Worm (Caenorhabditis elegans) whole organism, young adult: Measurements from ENCODE around the gene mlt-8.

Experiments
- B0035.1 ChIP-seq: sonication (generic microtip); optimal IDR thresholded peaks from 2 replicates; lab custom pipeline; 2016; ENCODE audit warnings: missing genetic modification characterization, mild to moderate bottlenecking, missing compliant biosample characterization, missing genotype, missing genetic modification reagents
- B0261.1 ChIP-seq: sonication (generic microtip); optimal IDR thresholded peaks from 2 replicates; lab custom pipeline; 2016; ENCODE audit warnings: mild to moderate bottlenecking, missing genetic modification characterization, moderate library complexity, missing compliant biosample characterization
- C17E4.6 ChIP-seq: fragments of 200-800 bp; sonication (Bioruptor generic); IDR thresholded peaks from 2 replicates; pipeline ENCODE4 v1.3.6; 2022; ENCODE audit warnings: missing genetic modification reagents, missing genetic modification characterization, missing compliant biosample characterization
- D2030.7 ChIP-seq: fragments of 200-800 bp; sonication (Bioruptor generic); IDR thresholded peaks from 2 replicates; pipeline ENCODE4 v1.3.6; 2022; ENCODE audit warnings: missing genetic modification reagents, missing genetic modification characterization, missing compliant biosample characterization
- F52B5.7 ChIP-seq: sonication (generic microtip); optimal IDR thresholded peaks from 2 replicates; lab custom pipeline; 2016; ENCODE audit warnings: mild to moderate bottlenecking, missing genetic modification characterization, missing compliant biosample characterization
- K12H6.12 ChIP-seq: fragments of 200-800 bp; sonication (Bioruptor generic); optimal IDR thresholded peaks from 2 replicates; lab custom pipeline; 2018; ENCODE audit warnings: mild to moderate bottlenecking, missing genetic modification characterization, missing compliant biosample characterization
- Y53F4B.3 ChIP-seq: fragments of 200-800 bp; sonication (Bioruptor generic); IDR thresholded peaks from 2 replicates; pipeline ENCODE4 v1.3.6; 2022; ENCODE audit warnings: missing genetic modification reagents, missing genetic modification characterization, missing compliant biosample characterization
- Y79H2A.3 ChIP-seq: fragments of 200-800 bp; sonication (Bioruptor generic); conservative IDR thresholded peaks from 2 replicates; pipeline ENCODE4 v1.3.6; 2022; ENCODE audit warnings: missing genetic modification reagents, missing genetic modification characterization, missing compliant biosample characterization
- ama-1 ChIP-seq, 3 experiments: fragments of 150-350 bp in 1 of 3; sonication (generic microtip) in 2 of 3; optimal IDR thresholded peaks; 2 replicates each; lab custom pipeline; 2014 to 2018; ENCODE audit warnings: missing biosample characterization in 2 of 3, missing genetic modification characterization in 2 of 3, missing genetic modification reagents in 2 of 3
- aptf-2 ChIP-seq: fragments of 200-800 bp; sonication (Bioruptor generic); conservative IDR thresholded peaks from 2 replicates; pipeline ENCODE4 v1.3.6; 2022; ENCODE audit warnings: missing genetic modification reagents, missing genetic modification characterization, missing compliant biosample characterization
- athp-1 ChIP-seq: sonication (generic microtip); optimal IDR thresholded peaks from 2 replicates; lab custom pipeline; 2017; ENCODE audit warnings: mild to moderate bottlenecking, missing genetic modification characterization, missing compliant biosample characterization
- attf-3 ChIP-seq: fragments of 200-800 bp; sonication (Bioruptor generic); conservative IDR thresholded peaks from 2 replicates; pipeline ENCODE4 v1.3.6; 2022; ENCODE audit warnings: missing genetic modification reagents, missing genetic modification characterization, missing compliant biosample characterization
- bed-1 ChIP-seq: fragments of 200-800 bp; sonication (Bioruptor generic); IDR thresholded peaks from 2 replicates; pipeline ENCODE4 v1.3.6; 2022; ENCODE audit warnings: missing genetic modification reagents, missing genetic modification characterization, missing compliant biosample characterization
- cebp-1 ChIP-seq, 2 experiments: fragments of 200-800 bp in 1 of 2; sonication (Bioruptor generic) in 1 of 2; sonication (generic microtip) in 1 of 2; IDR thresholded peaks in 1 of 2; optimal IDR thresholded peaks in 1 of 2; 2 replicates each; pipeline versions ENCODE4 v1.3.6 to Lab custom; 2017 to 2022; ENCODE audit warnings: missing compliant biosample characterization in 2 of 2, missing genetic modification characterization in 2 of 2, mild to moderate bottlenecking in 1 of 2, missing genetic modification reagents in 1 of 2, moderate library complexity in 1 of 2
- ceh-58 ChIP-seq: fragments of 200-800 bp; sonication (Bioruptor generic); IDR thresholded peaks from 2 replicates; pipeline ENCODE4 v1.3.6; 2022; ENCODE audit warnings: missing genetic modification characterization, missing compliant biosample characterization
- dox-1 ChIP-seq: fragments of 200-800 bp; sonication (Bioruptor generic); IDR thresholded peaks from 2 replicates; pipeline ENCODE4 v1.3.6; 2022; ENCODE audit warnings: missing genetic modification reagents, missing genetic modification characterization, missing compliant biosample characterization
- dpff-1 ChIP-seq: sonication (generic microtip); optimal IDR thresholded peaks from 2 replicates; lab custom pipeline; 2017; ENCODE audit warnings: mild to moderate bottlenecking, missing genetic modification characterization, missing compliant biosample characterization
- egl-44 ChIP-seq: fragments of 200-800 bp; sonication (Bioruptor generic); IDR thresholded peaks from 2 replicates; pipeline ENCODE4 v1.3.6; 2022; ENCODE audit warnings: missing genetic modification reagents, missing genetic modification characterization, missing compliant biosample characterization
- fkh-3 ChIP-seq: sonication (generic microtip); optimal IDR thresholded peaks from 2 replicates; lab custom pipeline; 2016; ENCODE audit warnings: mild to moderate bottlenecking, missing genetic modification characterization, missing compliant biosample characterization
- gei-17 ChIP-seq: fragments of 200-800 bp; sonication (Bioruptor generic); optimal IDR thresholded peaks from 2 replicates; lab custom pipeline; 2018; ENCODE audit warnings: mild to moderate bottlenecking, missing genetic modification characterization, missing compliant biosample characterization
- hmg-1.2 ChIP-seq: fragments of 200-800 bp; sonication (Bioruptor generic); IDR thresholded peaks from 2 replicates; pipeline ENCODE4 v1.3.6; 2022; ENCODE audit warnings: missing genetic modification reagents, missing genetic modification characterization, missing compliant biosample characterization
- lag-1 ChIP-seq: fragments of 200-800 bp; sonication (Bioruptor generic); IDR thresholded peaks from 2 replicates; pipeline ENCODE4 v1.3.6; 2022; ENCODE audit warnings: missing genetic modification reagents, missing genetic modification characterization, missing compliant biosample characterization
- let-526 ChIP-seq: fragments of 200-800 bp; sonication (Bioruptor generic); IDR thresholded peaks from 2 replicates; pipeline ENCODE4 v1.3.6; 2022; ENCODE audit warnings: missing genetic modification reagents, missing genetic modification characterization, missing compliant biosample characterization
- let-607 ChIP-seq, 2 experiments: fragments of 200-800 bp in 1 of 2; sonication (Bioruptor generic) in 1 of 2; sonication (generic microtip) in 1 of 2; optimal IDR thresholded peaks; 2 replicates each; lab custom pipeline; 2016 to 2018; ENCODE audit warnings: mild to moderate bottlenecking in 2 of 2, missing compliant biosample characterization in 2 of 2, missing genetic modification characterization in 2 of 2, moderate library complexity in 2 of 2, missing genotype in 1 of 2
- lin-26 ChIP-seq: fragments of 200-800 bp; sonication (Bioruptor generic); IDR thresholded peaks from 2 replicates; pipeline ENCODE4 v1.3.6; 2022; ENCODE audit warnings: missing genetic modification reagents, missing genetic modification characterization, missing compliant biosample characterization
- lin-35 ChIP-seq, 3 experiments: fragments of 150-350 bp in 2 of 3; sonication (generic microtip) in 1 of 3; optimal IDR thresholded peaks; 2 replicates each; lab custom pipeline; 2014 to 2018; ENCODE audit warnings: missing biosample characterization in 3 of 3, missing genetic modification characterization in 3 of 3, missing genetic modification reagents in 3 of 3
- lsy-27 ChIP-seq: sonication (generic microtip); optimal IDR thresholded peaks from 2 replicates; lab custom pipeline; 2017; ENCODE audit warnings: missing genetic modification characterization, mild to moderate bottlenecking, missing compliant biosample characterization, antibody characterized with exemption, missing genotype, borderline replicate concordance; ENCODE audit not compliant: insufficient read depth
- mes-4 ChIP-seq: sonication (generic microtip); optimal IDR thresholded peaks from 2 replicates; lab custom pipeline; 2016; ENCODE audit warnings: missing genotype, missing genetic modification characterization, missing compliant biosample characterization
- nfya-1 ChIP-seq: sonication (generic microtip); optimal IDR thresholded peaks from 2 replicates; lab custom pipeline; 2017; ENCODE audit warnings: antibody characterized with exemption, missing compliant biosample characterization, missing genetic modification characterization, borderline replicate concordance; ENCODE audit not compliant: insufficient read depth
- nfyb-1 ChIP-seq: fragments of 200-800 bp; sonication (Bioruptor generic); IDR thresholded peaks from 2 replicates; pipeline ENCODE4 v1.3.6; 2022; ENCODE audit warnings: missing genetic modification reagents, missing genetic modification characterization, missing compliant biosample characterization
- nhr-80 ChIP-seq: sonication (generic microtip); optimal IDR thresholded peaks from 2 replicates; lab custom pipeline; 2016; ENCODE audit warnings: missing genetic modification characterization, missing compliant biosample characterization
- nhr-90 ChIP-seq: sonication (generic microtip); optimal IDR thresholded peaks from 2 replicates; lab custom pipeline; 2016; ENCODE audit warnings: missing genotype, mild to moderate bottlenecking, missing genetic modification characterization, missing compliant biosample characterization
- pbrm-1 ChIP-seq: fragments of 200-800 bp; sonication (Bioruptor generic); IDR thresholded peaks from 2 replicates; pipeline ENCODE4 v1.3.6; 2022; ENCODE audit warnings: missing genetic modification reagents, missing genetic modification characterization, missing compliant biosample characterization
- pha-4 ChIP-seq: fragments of 150-350 bp; sonication (generic microtip); optimal IDR thresholded peaks from 2 replicates; lab custom pipeline; 2014; ENCODE audit warnings: missing biosample characterization, missing genetic modification reagents, missing genetic modification characterization
- rcor-1 ChIP-seq: fragments of 200-800 bp; sonication (Bioruptor generic); IDR thresholded peaks from 2 replicates; pipeline ENCODE4 v1.3.6; 2022; ENCODE audit warnings: missing genetic modification reagents, missing genetic modification characterization, missing compliant biosample characterization
- rpc-1 ChIP-seq, 2 experiments: fragments of 150-350 bp in 1 of 2; sonication (generic microtip) in 1 of 2; optimal IDR thresholded peaks; 2 replicates each; lab custom pipeline; 2014 to 2018; ENCODE audit warnings: missing biosample characterization in 1 of 2, missing genetic modification characterization in 1 of 2, missing genetic modification reagents in 1 of 2, missing genotype in 1 of 2
- tbx-9 ChIP-seq: sonication (generic microtip); optimal IDR thresholded peaks from 2 replicates; lab custom pipeline; 2016; ENCODE audit warnings: borderline replicate concordance, missing genetic modification characterization, inconsistent platforms, missing compliant biosample characterization
- tlf-1 ChIP-seq: fragments of 200-800 bp; sonication (Bioruptor generic); optimal IDR thresholded peaks from 2 replicates; lab custom pipeline; 2018; ENCODE audit warnings: mild to moderate bottlenecking, missing genetic modification characterization, missing compliant biosample characterization
- unc-130 ChIP-seq: sonication (generic microtip); optimal IDR thresholded peaks from 2 replicates; lab custom pipeline; 2016; ENCODE audit warnings: missing genetic modification reagents, missing genetic modification characterization, missing compliant biosample characterization
- unc-62 ChIP-seq: fragments of 150-350 bp; optimal IDR thresholded peaks from 2 replicates; lab custom pipeline; 2014; ENCODE audit warnings: missing biosample characterization, missing genetic modification reagents, missing genetic modification characterization

Gene mlt-8

ce11 chrII:572010-572409, at the start of gene mlt-8:
TSS of gene mlt-8 (minus strand) at chrII:572110.
- TF ChIP-seq fkh-3 (tag; lab: Kevin White, UChicago) (no peak), K12H6.12 (tag; lab: Kevin White, UChicago) (no peak), attf-3 (GFP tag; lab: Robert Waterston, UW) (no peak), tbx-9 (tag; lab: Kevin White, UChicago) (no peak), C17E4.6 (GFP tag; lab: Robert Waterston, UW) (no peak), B0261.1 (no peak), athp-1 (no peak), ceh-58 (GFP tag; lab: Robert Waterston, UW) (no peak), hmg-1.2 (no peak), F52B5.7 (tag; lab: Kevin White, UChicago) (no peak), nfyb-1 (no peak), aptf-2 (no peak), lsy-27 (tag; lab: Kevin White, UChicago) (no peak), Y53F4B.3 (GFP tag; lab: Robert Waterston, UW) (no peak), rcor-1 (GFP tag; lab: Robert Waterston, UW) (no peak), pbrm-1 (GFP tag; lab: Robert Waterston, UW) (no peak), cebp-1 (GFP tag; IDR thresholded peaks at IDR 0.05; lab: Robert Waterston, UW) (no peak), cebp-1 (tag; optimal IDR thresholded peaks at IDR 0.05; lab: Kevin White, UChicago) (no peak), nhr-90 (no peak), D2030.7 (GFP tag; lab: Robert Waterston, UW) (no peak), lin-26 (no peak)

DNA sequence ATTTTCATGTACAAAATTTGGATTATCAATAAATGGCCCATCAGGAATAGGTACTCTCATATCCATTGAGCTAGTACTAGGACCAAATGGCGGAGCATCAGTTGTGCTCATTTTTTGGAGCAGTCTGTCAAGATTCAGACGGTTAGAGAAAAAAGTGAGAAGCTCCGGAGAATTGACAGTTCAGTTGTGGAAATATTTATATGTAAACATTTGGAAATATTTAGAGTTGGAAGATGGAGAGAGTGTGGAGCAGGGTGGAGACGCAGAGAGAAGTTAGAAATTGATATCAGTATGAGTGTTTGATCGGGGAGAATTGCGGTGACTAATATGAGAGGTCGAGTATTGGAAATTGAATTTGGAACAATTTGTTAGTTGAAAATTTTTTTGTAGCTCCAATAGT, 49.2 kb upstream of the mlt-8 start:
- TF ChIP-seq unc-130 (GFP tag; lab: Kevin White, UChicago), result no peak
- TF ChIP-seq ama-1 (optimal IDR thresholded peaks at IDR 0.05; lab: Kevin White, UChicago), result no peak
- no peak for TF ChIP-seq ama-1 (GFP tag; optimal IDR thresholded peaks at IDR 0.05; lab: Kevin White, UChicago)
- TF ChIP-seq egl-44 (GFP tag; lab: Robert Waterston, UW), result no peak
- TF ChIP-seq nhr-80 (tag; lab: Kevin White, UChicago), result peak; percentile 71
- TF ChIP-seq lin-26, result no peak
- no peak for TF ChIP-seq C17E4.6 (GFP tag; lab: Robert Waterston, UW)
- peak; percentile 68 for TF ChIP-seq pha-4 (tag; lab: Kevin White, UChicago)
- no peak for TF ChIP-seq lin-35 (GFP tag; optimal IDR thresholded peaks at IDR 0.05; lab: Kevin White, UChicago)
- peak; percentile 49 to 74 for TF ChIP-seq let-607 (tag; optimal IDR thresholded peaks at IDR 0.05; lab: Kevin White, UChicago)
- TF ChIP-seq hmg-1.2, result peak; percentile 73; the same call in 1 of the 2 replicates
- TF ChIP-seq unc-62 (GFP tag; lab: Kevin White, UChicago), result peak; percentile 24

- TF ChIP-seq tlf-1 (GFP tag; lab: Kevin White, UChicago) (no peak), nhr-90 (no peak), lag-1 (GFP tag; lab: Robert Waterston, UW) (no peak), dpff-1 (no peak), gei-17 (no peak), mes-4 (tag; lab: Kevin White, UChicago) (no peak), let-526 (no peak), bed-1 (GFP tag; lab: Robert Waterston, UW) (no peak), tbx-9 (tag; lab: Kevin White, UChicago) (no peak), unc-62 (GFP tag; lab: Kevin White, UChicago) (no peak), rpc-1 (optimal IDR thresholded peaks at IDR 0.05; lab: Kevin White, UChicago) (no peak), rpc-1 (tag; optimal IDR thresholded peaks at IDR 0.05; lab: Kevin White, UChicago) (no peak), F52B5.7 (tag; lab: Kevin White, UChicago) (no peak), dox-1 (no peak), B0035.1 (no peak), cebp-1 (GFP tag; IDR thresholded peaks at IDR 0.05; lab: Robert Waterston, UW) (no peak), cebp-1 (tag; optimal IDR thresholded peaks at IDR 0.05; lab: Kevin White, UChicago) (no peak), nfya-1 (tag; lab: Kevin White, UChicago) (no peak), Y79H2A.3 (no peak)
- TF ChIP-seq, all 124 proteins: peak for 0
Observed at ce11 chrII:614701-615100, 42.8 kb upstream of the mlt-8 start.
